Fruit fly (Drosophila melanogaster) whole organism, embryonic: ENCODE results near the gene CG43814.

Experiments used
- Awh ChIP-seq: fragments of 200-800 bp; sonication (Bioruptor generic); IDR thresholded peaks from 2 replicates; pipeline ENCODE4, ENCODE4 v1.3.6; 2022; ENCODE audit warnings: missing biosample characterization, missing genetic modification characterization
- CG10267 ChIP-seq: fragments of 200-800 bp; sonication (Bioruptor generic); optimal IDR thresholded peaks from 2 replicates; lab custom pipeline; 2018; ENCODE audit warnings: missing biosample characterization, mild to moderate bottlenecking, missing genetic modification characterization, moderate library complexity
- CG11560 ChIP-seq: fragments of 200-800 bp; sonication (Bioruptor generic); IDR thresholded peaks from 3 replicates; pipeline ENCODE4 v1.3.6; 2022; ENCODE audit warnings: missing biosample characterization, missing genetic modification characterization
- CG13424 ChIP-seq: fragments of 200-800 bp; sonication (Bioruptor generic); optimal IDR thresholded peaks from 2 replicates; lab custom pipeline; 2019; ENCODE audit warnings: missing biosample characterization, mild to moderate bottlenecking, missing genetic modification characterization, moderate library complexity
- CG13624 ChIP-seq: fragments of 200-800 bp; sonication (Bioruptor generic); optimal IDR thresholded peaks from 2 replicates; lab custom pipeline; 2016; ENCODE audit warnings: missing biosample characterization, missing genetic modification characterization
- CG15073 ChIP-seq: fragments of 200-800 bp; sonication (Bioruptor generic); optimal IDR thresholded peaks from 2 replicates; lab custom pipeline; 2016; ENCODE audit warnings: missing biosample characterization, missing genetic modification characterization
- CG15269 ChIP-seq: fragments of 200-800 bp; sonication (Bioruptor generic); optimal IDR thresholded peaks from 2 replicates; lab custom pipeline; 2018; ENCODE audit warnings: missing biosample characterization, mild to moderate bottlenecking, missing genetic modification characterization, moderate library complexity
- CG15696 ChIP-seq: fragments of 200-800 bp; sonication (Bioruptor generic); optimal IDR thresholded peaks from 2 replicates; lab custom pipeline; 2019; ENCODE audit warnings: missing biosample characterization, mild to moderate bottlenecking, missing genetic modification characterization, moderate library complexity
- CG1603 ChIP-seq: fragments of 200-800 bp; sonication (Bioruptor generic); optimal IDR thresholded peaks from 2 replicates; lab custom pipeline; 2019; ENCODE audit warnings: missing biosample characterization, mild to moderate bottlenecking, missing genetic modification characterization, moderate library complexity
- CG17361 ChIP-seq: fragments of 200-800 bp; sonication (Bioruptor generic); IDR thresholded peaks from 3 replicates; pipeline ENCODE4 v1.3.6; 2022; ENCODE audit warnings: missing biosample characterization, missing genetic modification characterization
- CG17829 ChIP-seq: fragments of 200-800 bp; optimal IDR thresholded peaks from 2 replicates; lab custom pipeline; 2019; ENCODE audit warnings: missing biosample characterization, mild to moderate bottlenecking, missing genetic modification characterization, moderate library complexity
- CG18599 ChIP-seq: fragments of 200-800 bp; sonication (Bioruptor generic); optimal IDR thresholded peaks from 3 replicates; lab custom pipeline; 2017; ENCODE audit warnings: missing biosample characterization, missing genetic modification characterization, mild to moderate bottlenecking, moderate library complexity, missing genetic modification reagents
- CG18764 ChIP-seq: fragments of 200-800 bp; sonication (Bioruptor generic); optimal IDR thresholded peaks from 3 replicates; lab custom pipeline; 2016; ENCODE audit warnings: missing biosample characterization, missing genetic modification characterization
- CG2889 ChIP-seq: fragments of 200-800 bp; sonication (Bioruptor generic); IDR thresholded peaks from 3 replicates; pipeline ENCODE4 v1.3.6; 2022; ENCODE audit warnings: missing biosample characterization, missing genetic modification characterization
- CG30403 ChIP-seq: fragments of 200-800 bp; sonication (Bioruptor generic); optimal IDR thresholded peaks from 3 replicates; lab custom pipeline; 2016; ENCODE audit warnings: missing biosample characterization, missing genetic modification characterization
- CG4360 ChIP-seq: fragments of 200-800 bp; sonication (Bioruptor generic); IDR thresholded peaks from 2 replicates; pipeline ENCODE4 v1.3.6; 2022; ENCODE audit warnings: missing biosample characterization, missing genetic modification characterization
- CG4404 ChIP-seq: fragments of 200-800 bp; sonication (Bioruptor generic); IDR thresholded peaks from 2 replicates; pipeline ENCODE4 v1.3.6; 2022; ENCODE audit warnings: missing biosample characterization, missing genetic modification characterization
- CG7556 ChIP-seq: fragments of 200-800 bp; sonication (Bioruptor generic); optimal IDR thresholded peaks from 2 replicates; lab custom pipeline; 2017; ENCODE audit warnings: missing biosample characterization, mild to moderate bottlenecking, missing genetic modification characterization
- CG7839 ChIP-seq: fragments of 200-800 bp; sonication (Bioruptor generic); optimal IDR thresholded peaks from 3 replicates; lab custom pipeline; 2018; ENCODE audit warnings: missing biosample characterization, mild to moderate bottlenecking, missing genetic modification characterization, moderate library complexity
- CG8388 ChIP-seq: fragments of 200-800 bp; sonication (Bioruptor generic); optimal IDR thresholded peaks from 2 replicates; lab custom pipeline; 2019; ENCODE audit warnings: missing biosample characterization, mild to moderate bottlenecking, missing genetic modification characterization, moderate library complexity
- D ChIP-seq, 2 experiments: fragments of 200-800 bp in 1 of 2; fragments of >200 bp in 1 of 2; sonication (Bioruptor generic) in 1 of 2; optimal IDR thresholded peaks; 2 replicates in 1 of 2; 3 replicates in 1 of 2; lab custom pipeline; 2017; ENCODE audit warnings: mild to moderate bottlenecking in 1 of 2, missing biosample characterization in 1 of 2, missing genetic modification characterization in 1 of 2, missing genetic modification reagents in 1 of 2
- Drgx ChIP-seq: fragments of 200-800 bp; sonication (Bioruptor generic); IDR thresholded peaks from 2 replicates; pipeline ENCODE4 v1.3.6; 2022; ENCODE audit warnings: missing biosample characterization, missing genetic modification characterization
- Hand ChIP-seq: fragments of 200-800 bp; sonication (Bioruptor generic); optimal IDR thresholded peaks from 2 replicates; lab custom pipeline; 2017; ENCODE audit warnings: mild to moderate bottlenecking, missing biosample characterization, missing genetic modification reagents, missing genetic modification characterization
- Hmr ChIP-seq: fragments of 200-800 bp; sonication (Bioruptor generic); optimal IDR thresholded peaks from 3 replicates; lab custom pipeline; 2017; ENCODE audit warnings: mild to moderate bottlenecking, missing biosample characterization, missing genetic modification reagents, missing genetic modification characterization
- Hr51 ChIP-seq, 2 experiments: fragments of 200-800 bp; sonication (Bioruptor generic); optimal IDR thresholded peaks; 2 replicates in 1 of 2; 3 replicates in 1 of 2; lab custom pipeline; 2016 to 2018; ENCODE audit warnings: missing biosample characterization in 2 of 2, missing genetic modification characterization in 2 of 2, mild to moderate bottlenecking in 1 of 2, moderate library complexity in 1 of 2
- Hsf ChIP-seq: fragments of 200-800 bp; sonication (Bioruptor generic); optimal IDR thresholded peaks from 3 replicates; lab custom pipeline; 2016; ENCODE audit warnings: missing biosample characterization, missing genetic modification characterization
- Med ChIP-seq: fragments of 200-800 bp; sonication (Bioruptor generic); peaks from one replicate; lab custom pipeline; 2016; ENCODE audit warnings: missing biosample characterization, missing genetic modification characterization, mild to moderate bottlenecking, inconsistent platforms, moderate library complexity
- Mrtf ChIP-seq: fragments of 200-800 bp; sonication (Bioruptor generic); IDR thresholded peaks from 3 replicates; pipeline ENCODE4 v1.3.6; 2022; ENCODE audit warnings: missing biosample characterization, missing genetic modification characterization
- Rfx ChIP-seq: fragments of 200-800 bp; sonication (Bioruptor generic); IDR thresholded peaks from 2 replicates; pipeline ENCODE4 v1.3.6; 2022; ENCODE audit warnings: missing biosample characterization, missing genetic modification characterization
- Sox102F ChIP-seq: fragments of 200-800 bp; sonication (Bioruptor generic); optimal IDR thresholded peaks from 2 replicates; lab custom pipeline; 2018; ENCODE audit warnings: missing biosample characterization, mild to moderate bottlenecking, missing genetic modification characterization, moderate library complexity
- Sry-β ChIP-seq: fragments of 200-800 bp; sonication (Bioruptor generic); optimal IDR thresholded peaks from 2 replicates; lab custom pipeline; 2018; ENCODE audit warnings: missing biosample characterization, mild to moderate bottlenecking, missing genetic modification characterization, moderate library complexity
- Ssrp ChIP-seq: fragments of 200-800 bp; sonication (Bioruptor generic); optimal IDR thresholded peaks from 2 replicates; lab custom pipeline; 2018; ENCODE audit warnings: missing biosample characterization, mild to moderate bottlenecking, missing genetic modification characterization, moderate library complexity
- az2 ChIP-seq: fragments of 200-800 bp; sonication (Bioruptor generic); optimal IDR thresholded peaks from 3 replicates; lab custom pipeline; 2016; ENCODE audit warnings: missing biosample characterization, missing genetic modification characterization
- btn ChIP-seq: fragments of 200-800 bp; sonication (Bioruptor generic); optimal IDR thresholded peaks from 2 replicates; lab custom pipeline; 2016; ENCODE audit warnings: missing biosample characterization, missing genetic modification characterization
- chn ChIP-seq: fragments of 200-800 bp; sonication (Bioruptor generic); optimal IDR thresholded peaks from 2 replicates; lab custom pipeline; 2016; ENCODE audit warnings: missing biosample characterization, missing genetic modification characterization
- dmrt11E ChIP-seq: fragments of 200-800 bp; sonication (Bioruptor generic); optimal IDR thresholded peaks from 3 replicates; lab custom pipeline; 2018; ENCODE audit warnings: missing biosample characterization, mild to moderate bottlenecking, missing genetic modification characterization, moderate library complexity
- dysf ChIP-seq: fragments of 200-800 bp; sonication (Bioruptor generic); IDR thresholded peaks from 3 replicates; pipeline ENCODE4 v1.3.6; 2022; ENCODE audit warnings: missing biosample characterization, missing genetic modification characterization
- fd102C ChIP-seq: fragments of 200-800 bp; sonication (Bioruptor generic); optimal IDR thresholded peaks from 2 replicates; lab custom pipeline; 2018; ENCODE audit warnings: missing biosample characterization, mild to moderate bottlenecking, missing genetic modification characterization, moderate library complexity
- fd96Cb ChIP-seq: fragments of 200-800 bp; sonication (Bioruptor generic); optimal IDR thresholded peaks from 2 replicates; lab custom pipeline; 2018; ENCODE audit warnings: missing biosample characterization, mild to moderate bottlenecking, missing genetic modification characterization, moderate library complexity
- grau ChIP-seq: fragments of 200-800 bp; optimal IDR thresholded peaks from 3 replicates; lab custom pipeline; 2019; ENCODE audit warnings: missing biosample characterization, mild to moderate bottlenecking, missing genetic modification characterization, moderate library complexity
- hth ChIP-seq: fragments of >200 bp; optimal IDR thresholded peaks from 2 replicates; lab custom pipeline; 2017; ENCODE audit warnings: inconsistent platforms
- lola ChIP-seq, 3 experiments: fragments of >200 bp in 2 of 3; fragments of 200-800 bp in 1 of 3; sonication (Bioruptor generic) in 1 of 3; optimal IDR thresholded peaks; 2 replicates each; lab custom pipeline; 2017 to 2019; ENCODE audit warnings: missing biosample characterization in 3 of 3, missing genetic modification characterization in 3 of 3, mild to moderate bottlenecking in 1 of 3, moderate library complexity in 1 of 3
- nmo ChIP-seq: fragments of 200-800 bp; sonication (Bioruptor generic); optimal IDR thresholded peaks from 2 replicates; lab custom pipeline; 2018; ENCODE audit warnings: missing biosample characterization, mild to moderate bottlenecking, missing genetic modification characterization, moderate library complexity
- onecut ChIP-seq: fragments of 200-800 bp; sonication (Bioruptor generic); IDR thresholded peaks from 2 replicates; pipeline ENCODE4 v1.3.6; 2022; ENCODE audit warnings: missing biosample characterization, missing genetic modification characterization
- phol ChIP-seq: fragments of 200-800 bp; sonication (Bioruptor generic); optimal IDR thresholded peaks from 3 replicates; lab custom pipeline; 2018; ENCODE audit warnings: missing biosample characterization, mild to moderate bottlenecking, missing genetic modification characterization, moderate library complexity
- ssp ChIP-seq: fragments of 200-800 bp; sonication (Bioruptor generic); IDR thresholded peaks from 2 replicates; pipeline ENCODE4 v1.3.6; 2022; ENCODE audit warnings: missing biosample characterization, missing genetic modification characterization
- tap ChIP-seq: fragments of 200-800 bp; optimal IDR thresholded peaks from 3 replicates; lab custom pipeline; 2019; ENCODE audit warnings: missing biosample characterization, mild to moderate bottlenecking, missing genetic modification characterization, moderate library complexity
- zfh1 ChIP-seq: fragments of 200-800 bp; sonication (Bioruptor generic); IDR thresholded peaks from 3 replicates; pipeline ENCODE4 v1.3.6; 2022; ENCODE audit warnings: missing biosample characterization, missing genetic modification characterization

Gene CG43814

dm6 chr2L:18808754-18809329, 3.7 kb upstream of the CG43814 start (continued):
- TF ChIP-seq Hsf (GFP tag; lab: Kevin White, UChicago), result no peak
- peak; percentile 52 for TF ChIP-seq Med (GFP tag; lab: Kevin White, UChicago)
- TF ChIP-seq D (optimal IDR thresholded peaks at IDR 0.05; lab: Kevin White, UChicago), result no peak
- TF ChIP-seq D (GFP tag; optimal IDR thresholded peaks at IDR 0.05; lab: Kevin White, UChicago), result peak; percentile 10
- TF ChIP-seq CG17361 (GFP tag; lab: Robert Waterston, UW), result 0 out of 3 replicates have a peak, but pooled peaks have one; percentile 10
- peak; percentile 29 for TF ChIP-seq fd96Cb (tag; lab: Kevin White, UChicago)
- TF ChIP-seq CG30403 (GFP tag; lab: Kevin White, UChicago), result peak; percentile 31
- peak; percentile 20 for TF ChIP-seq CG10267 (tag; lab: Kevin White, UChicago)
- peak; percentile 20 for TF ChIP-seq tap (tag; lab: Kevin White, UChicago)
- peak; percentile 67 for TF ChIP-seq zfh1 (GFP tag; lab: Robert Waterston, UW)
- TF ChIP-seq CG2889 (GFP tag; lab: Robert Waterston, UW), result peak; percentile 23; the same call in 1 of the 3 replicates
- no peak for TF ChIP-seq Hand (GFP tag; lab: Kevin White, UChicago)
- peak; percentile 58 for TF ChIP-seq dmrt11E (tag; lab: Kevin White, UChicago)
- peak; percentile 40 for TF ChIP-seq phol (tag; lab: Kevin White, UChicago)
- TF ChIP-seq Rfx (GFP tag; lab: Robert Waterston, UW), result 0 out of 2 replicates have a peak, but pooled peaks have one; percentile 23
- TF ChIP-seq CG18599 (GFP tag; lab: Kevin White, UChicago), result peak; percentile 26
- TF ChIP-seq CG13624, result no peak
- peak; percentile 24; the same call in 1 of the 3 replicates for TF ChIP-seq dysf (GFP tag; lab: Robert Waterston, UW)
- TF ChIP-seq grau, result peak; percentile 23
- peak in 1 of 3 experiments; percentile 43 for TF ChIP-seq lola (GFP tag; optimal IDR thresholded peaks at IDR 0.05; lab: Kevin White, UChicago)
- no peak for TF ChIP-seq Mrtf
- TF ChIP-seq Hmr, result peak; percentile 13
- peak in 1 of 2 experiments; percentile 4 for TF ChIP-seq Hr51 (GFP tag; optimal IDR thresholded peaks at IDR 0.05; lab: Kevin White, UChicago)
- TF ChIP-seq Sry-β (GFP tag; lab: Kevin White, UChicago), result no peak
- TF ChIP-seq onecut, result no peak
- TF ChIP-seq hth (lab: Kevin White, UChicago), result no peak
- TF ChIP-seq CG13424 (tag; lab: Kevin White, UChicago), result peak; percentile 13
- peak; percentile 47 for TF ChIP-seq CG1603 (tag; lab: Kevin White, UChicago)
- peak; percentile 19 for TF ChIP-seq CG15269 (tag; lab: Kevin White, UChicago)
- TF ChIP-seq CG18764 (GFP tag; lab: Kevin White, UChicago), result no peak
- no peak for TF ChIP-seq CG4404
- TF ChIP-seq fd102C (GFP tag; lab: Kevin White, UChicago), result peak; percentile 41
- TF ChIP-seq Drgx, result no peak
- no peak for TF ChIP-seq CG15073 (GFP tag; lab: Kevin White, UChicago)
- TF ChIP-seq CG7839 (tag; lab: Kevin White, UChicago), result peak; percentile 36
- TF ChIP-seq CG11560, result no peak
- TF ChIP-seq Sox102F (GFP tag; lab: Kevin White, UChicago), result peak; percentile 8
- TF ChIP-seq btn (GFP tag; lab: Kevin White, UChicago), result no peak
- TF ChIP-seq CG17829 (tag; lab: Kevin White, UChicago), result peak; percentile 46
- peak; percentile 1 for TF ChIP-seq Ssrp (tag; lab: Kevin White, UChicago)
- TF ChIP-seq nmo, result peak; percentile 22
- peak; percentile 57; the same call in 1 of the 2 replicates for TF ChIP-seq Awh
- TF ChIP-seq CG7556 (GFP tag; lab: Kevin White, UChicago), result peak; percentile 39
- peak; percentile 3 for TF ChIP-seq CG15696
- 0 out of 2 replicates have a peak, but pooled peaks have one; percentile 30 for TF ChIP-seq CG4360 (GFP tag; lab: Robert Waterston, UW)
- peak; percentile 2 for TF ChIP-seq chn (GFP tag; lab: Kevin White, UChicago)
- peak; percentile 28; the same call in 1 of the 2 replicates for TF ChIP-seq ssp (GFP tag; lab: Robert Waterston, UW)
- peak; percentile 20 for TF ChIP-seq az2
- TF ChIP-seq CG8388, result peak; percentile 11
